Worm (Caenorhabditis elegans): ENCODE data around the gene metl-6.

ce11 chrIII:3957850-3958249 lies 36.3 kb upstream of the metl-6 start:
- TF ChIP-seq egl-27 (tag; optimal IDR thresholded peaks at IDR 0.05), result no peak
- no peak for TF ChIP-seq ztf-4 (tag; optimal IDR thresholded peaks at IDR 0.05)
- TF ChIP-seq nhr-10 (tag; optimal IDR thresholded peaks at IDR 0.05), result no peak
- no peak for TF ChIP-seq aly-2 (tag; optimal IDR thresholded peaks at IDR 0.05)
- no peak for TF ChIP-seq elt-3 (tag; optimal IDR thresholded peaks at IDR 0.05)
- no peak for TF ChIP-seq mdl-1 (tag; optimal IDR thresholded peaks at IDR 0.05)
- no peak for TF ChIP-seq unc-62 (GFP tag; optimal IDR thresholded peaks at IDR 0.05)
- TF ChIP-seq snpc-4 (tag; optimal IDR thresholded peaks at IDR 0.05), result no peak
- no peak for TF ChIP-seq nhr-25 (tag; optimal IDR thresholded peaks at IDR 0.05)
- TF ChIP-seq ztf-1 (GFP tag; conservative IDR thresholded peaks at IDR 0.05), result no peak
- TF ChIP-seq skn-1 (tag; optimal IDR thresholded peaks at IDR 0.05), result no peak
- TF ChIP-seq F13H6.1 (tag; optimal IDR thresholded peaks at IDR 0.05), result no peak
- no peak for TF ChIP-seq unc-39 (tag; optimal IDR thresholded peaks at IDR 0.05)
- TF ChIP-seq ama-1 (optimal IDR thresholded peaks at IDR 0.05), result peak; percentile 22
